Fruit fly (Drosophila melanogaster) whole organism, embryonic: ENCODE data around the gene Mad.

Experiments
- BtbVII ChIP-seq: fragments of 200-800 bp; sonication (Bioruptor generic); optimal IDR thresholded peaks from 3 replicates; lab custom pipeline; 2017; ENCODE audit warnings: missing biosample characterization, mild to moderate bottlenecking, missing genetic modification characterization
- CG10366 ChIP-seq: fragments of 200-800 bp; sonication (Bioruptor generic); IDR thresholded peaks from 2 replicates; pipeline ENCODE4 v1.3.6; 2022; ENCODE audit warnings: missing biosample characterization, missing genetic modification characterization
- CG11696 ChIP-seq: fragments of 200-800 bp; sonication (Bioruptor generic); IDR thresholded peaks from 2 replicates; pipeline ENCODE4 v1.3.6; 2022; ENCODE audit warnings: missing biosample characterization, missing genetic modification characterization
- CG12155 ChIP-seq: fragments of 200-800 bp; sonication (Bioruptor generic); optimal IDR thresholded peaks from 3 replicates; lab custom pipeline; 2016; ENCODE audit warnings: missing biosample characterization, missing genetic modification characterization
- CG12391 ChIP-seq: fragments of 200-800 bp; sonication (Bioruptor generic); optimal IDR thresholded peaks from 3 replicates; lab custom pipeline; 2018; ENCODE audit warnings: missing biosample characterization, mild to moderate bottlenecking, missing genetic modification characterization, moderate library complexity
- CG15011 ChIP-seq: fragments of 200-800 bp; sonication (Bioruptor generic); optimal IDR thresholded peaks from 3 replicates; lab custom pipeline; 2018; ENCODE audit warnings: missing biosample characterization, mild to moderate bottlenecking, missing genetic modification characterization
- CG1602 ChIP-seq: fragments of 200-800 bp; sonication (Bioruptor generic); optimal IDR thresholded peaks from 3 replicates; lab custom pipeline; 2016; ENCODE audit warnings: missing biosample characterization, missing genetic modification characterization
- CG17361 ChIP-seq: fragments of 200-800 bp; sonication (Bioruptor generic); IDR thresholded peaks from 3 replicates; pipeline ENCODE4 v1.3.6; 2022; ENCODE audit warnings: missing biosample characterization, missing genetic modification characterization
- CG17912 ChIP-seq: fragments of 200-800 bp; sonication (Bioruptor generic); optimal IDR thresholded peaks from 2 replicates; lab custom pipeline; 2018; ENCODE audit warnings: missing biosample characterization, mild to moderate bottlenecking, missing genetic modification characterization
- CG18619 ChIP-seq: fragments of 200-800 bp; sonication (Bioruptor generic); optimal IDR thresholded peaks from 3 replicates; lab custom pipeline; 2017; ENCODE audit warnings: missing biosample characterization, mild to moderate bottlenecking, missing genetic modification characterization
- CG30403 ChIP-seq: fragments of 200-800 bp; sonication (Bioruptor generic); optimal IDR thresholded peaks from 3 replicates; lab custom pipeline; 2016; ENCODE audit warnings: missing biosample characterization, missing genetic modification characterization
- CG4854 ChIP-seq: fragments of 200-800 bp; sonication (Bioruptor generic); optimal IDR thresholded peaks from 2 replicates; lab custom pipeline; 2016; ENCODE audit warnings: missing biosample characterization, missing genetic modification characterization, inconsistent platforms
- CG7271 ChIP-seq: fragments of 200-800 bp; sonication (Bioruptor generic); optimal IDR thresholded peaks from 2 replicates; lab custom pipeline; 2018; ENCODE audit warnings: missing biosample characterization, mild to moderate bottlenecking, missing genetic modification characterization, moderate library complexity
- CG9817 ChIP-seq: fragments of 200-800 bp; sonication (Bioruptor generic); optimal IDR thresholded peaks from 2 replicates; lab custom pipeline; 2018; ENCODE audit warnings: missing biosample characterization, mild to moderate bottlenecking, missing genetic modification characterization, moderate library complexity
- CG9932 ChIP-seq: fragments of 200-800 bp; sonication (Bioruptor generic); IDR thresholded peaks from 2 replicates; pipeline ENCODE4 v1.3.6; 2022; ENCODE audit warnings: missing biosample characterization, missing genetic modification characterization
- CoRest ChIP-seq: fragments of 200-800 bp; sonication (Bioruptor generic); optimal IDR thresholded peaks from 3 replicates; lab custom pipeline; 2018; ENCODE audit warnings: missing biosample characterization, mild to moderate bottlenecking, missing genetic modification characterization, moderate library complexity
- Dp ChIP-seq: fragments of 200-800 bp; sonication (Bioruptor generic); optimal IDR thresholded peaks from 2 replicates; lab custom pipeline; 2018; ENCODE audit warnings: missing biosample characterization, mild to moderate bottlenecking, missing genetic modification characterization, moderate library complexity
- Eip74EF ChIP-seq, 2 experiments: fragments of 200-800 bp in 1 of 2; fragments of >200 bp in 1 of 2; sonication (Bioruptor generic) in 1 of 2; optimal IDR thresholded peaks; 2 replicates each; lab custom pipeline; 2017 to 2019; ENCODE audit warnings: missing biosample characterization in 2 of 2, missing genetic modification characterization in 2 of 2, mild to moderate bottlenecking in 1 of 2, moderate library complexity in 1 of 2
- Ets65A ChIP-seq: fragments of 200-800 bp; sonication (Bioruptor generic); peaks from one replicate; lab custom pipeline; 2016; ENCODE audit warnings: missing biosample characterization, missing genetic modification characterization
- MESR4 ChIP-seq: fragments of 200-800 bp; sonication (Bioruptor generic); optimal IDR thresholded peaks from 2 replicates; lab custom pipeline; 2018; ENCODE audit warnings: missing biosample characterization, mild to moderate bottlenecking, missing genetic modification characterization, moderate library complexity
- Nf-YA ChIP-seq: fragments of 200-800 bp; sonication (Bioruptor generic); IDR thresholded peaks from 2 replicates; pipeline ENCODE4 v1.3.6; 2022; ENCODE audit warnings: missing biosample characterization, missing genetic modification characterization
- Scr ChIP-seq: fragments of 200-800 bp; sonication (Bioruptor generic); IDR thresholded peaks from 2 replicates; pipeline ENCODE4 v1.3.6; 2022; ENCODE audit warnings: missing biosample characterization, missing genetic modification characterization; ENCODE audit not compliant: partially characterized antibody
- Sox100B ChIP-seq: fragments of 200-800 bp; sonication (Bioruptor generic); optimal IDR thresholded peaks from 3 replicates; lab custom pipeline; 2018; ENCODE audit warnings: missing biosample characterization, mild to moderate bottlenecking, missing genetic modification characterization
- Sry-δ ChIP-seq: fragments of 200-800 bp; sonication (Bioruptor generic); optimal IDR thresholded peaks from 2 replicates; lab custom pipeline; 2016; ENCODE audit warnings: missing biosample characterization, missing genetic modification characterization
- az2 ChIP-seq: fragments of 200-800 bp; sonication (Bioruptor generic); optimal IDR thresholded peaks from 3 replicates; lab custom pipeline; 2016; ENCODE audit warnings: missing biosample characterization, missing genetic modification characterization
- bsh ChIP-seq, 2 experiments: fragments of 200-800 bp; sonication (Bioruptor generic); optimal IDR thresholded peaks; 2 replicates each; lab custom pipeline; 2017 to 2018; ENCODE audit warnings: mild to moderate bottlenecking in 2 of 2, missing biosample characterization in 2 of 2, missing genetic modification characterization in 2 of 2, moderate library complexity in 1 of 2
- ci ChIP-seq: fragments of 200-800 bp; sonication (Bioruptor generic); IDR thresholded peaks from 3 replicates; pipeline ENCODE4 v1.3.6; 2022; ENCODE audit warnings: missing biosample characterization, missing genetic modification characterization
- crp ChIP-seq, 2 experiments: fragments of 200-800 bp; sonication (Bioruptor generic); optimal IDR thresholded peaks; 2 replicates in 1 of 2; 3 replicates in 1 of 2; lab custom pipeline; 2017; ENCODE audit warnings: missing biosample characterization in 2 of 2, missing genetic modification characterization in 2 of 2, mild to moderate bottlenecking in 1 of 2, moderate library complexity in 1 of 2
- cwo ChIP-seq: fragments of 200-800 bp; sonication (Bioruptor generic); optimal IDR thresholded peaks from 3 replicates; lab custom pipeline; 2017; ENCODE audit warnings: missing biosample characterization, missing genetic modification characterization, mild to moderate bottlenecking, moderate library complexity, missing genetic modification reagents
- disco-r ChIP-seq: fragments of 200-800 bp; sonication (Bioruptor generic); optimal IDR thresholded peaks from 2 replicates; lab custom pipeline; 2016; ENCODE audit warnings: missing biosample characterization, missing genetic modification characterization
- exex ChIP-seq: fragments of 200-800 bp; sonication (Bioruptor generic); optimal IDR thresholded peaks from 4 replicates; lab custom pipeline; 2018; ENCODE audit warnings: missing biosample characterization, mild to moderate bottlenecking, missing genetic modification characterization, moderate library complexity
- gem ChIP-seq: fragments of 200-800 bp; sonication (Bioruptor generic); optimal IDR thresholded peaks from 2 replicates; lab custom pipeline; 2019; ENCODE audit warnings: missing biosample characterization, mild to moderate bottlenecking, missing genetic modification characterization, moderate library complexity
- grau ChIP-seq: fragments of 200-800 bp; optimal IDR thresholded peaks from 3 replicates; lab custom pipeline; 2019; ENCODE audit warnings: missing biosample characterization, mild to moderate bottlenecking, missing genetic modification characterization, moderate library complexity
- gsb ChIP-seq: fragments of 200-800 bp; sonication (Bioruptor generic); IDR thresholded peaks from 2 replicates; pipeline ENCODE4 v1.3.6; 2022; ENCODE audit warnings: missing biosample characterization, missing genetic modification characterization
- gt ChIP-seq: fragments of 200-800 bp; sonication (Bioruptor generic); IDR thresholded peaks from 2 replicates; pipeline ENCODE4 v1.3.6; 2022; ENCODE audit warnings: missing biosample characterization, missing genetic modification characterization
- lab ChIP-seq: fragments of 200-800 bp; sonication (Bioruptor generic); optimal IDR thresholded peaks from 3 replicates; lab custom pipeline; 2017; ENCODE audit warnings: missing biosample characterization, missing genetic modification characterization, mild to moderate bottlenecking, moderate library complexity, missing genetic modification reagents
- mam ChIP-seq: fragments of 200-800 bp; sonication (Bioruptor generic); optimal IDR thresholded peaks from 3 replicates; lab custom pipeline; 2016; ENCODE audit warnings: missing biosample characterization, missing genetic modification characterization
- nerfin-2 ChIP-seq: fragments of 200-800 bp; sonication (Bioruptor generic); IDR thresholded peaks from 2 replicates; pipeline ENCODE4 v1.3.6; 2022; ENCODE audit warnings: missing biosample characterization, missing genetic modification characterization; ENCODE audit not compliant: partially characterized antibody
- nmo ChIP-seq: fragments of 200-800 bp; sonication (Bioruptor generic); optimal IDR thresholded peaks from 2 replicates; lab custom pipeline; 2018; ENCODE audit warnings: missing biosample characterization, mild to moderate bottlenecking, missing genetic modification characterization, moderate library complexity
- nom ChIP-seq: fragments of 200-800 bp; sonication (Bioruptor generic); optimal IDR thresholded peaks from 2 replicates; lab custom pipeline; 2017; ENCODE audit warnings: missing biosample characterization, missing genetic modification characterization, mild to moderate bottlenecking, moderate library complexity, missing genetic modification reagents
- otp ChIP-seq: fragments of 200-800 bp; sonication (Bioruptor generic); IDR thresholded peaks from 3 replicates; pipeline ENCODE4, ENCODE4 v1.3.6; 2022; ENCODE audit warnings: missing biosample characterization, missing genetic modification characterization
- pan ChIP-seq, 4 experiments: fragments of >200 bp in 3 of 4; fragments of 200-800 bp in 1 of 4; sonication (Bioruptor generic) in 1 of 4; optimal IDR thresholded peaks in 3 of 4; IDR thresholded peaks in 1 of 4; 2 replicates each; pipeline versions ENCODE4 v1.3.6 to Lab custom; 2017 to 2022; ENCODE audit warnings: missing biosample characterization in 2 of 4, missing genetic modification characterization in 2 of 4, mixed read lengths in 1 of 4
- tgo ChIP-seq: fragments of 200-800 bp; sonication (Bioruptor generic); IDR thresholded peaks from 3 replicates; pipeline ENCODE4 v1.3.6; 2022; ENCODE audit warnings: missing biosample characterization, missing genetic modification characterization
- tx ChIP-seq: fragments of 200-800 bp; sonication (Bioruptor generic); optimal IDR thresholded peaks from 2 replicates; lab custom pipeline; 2016; ENCODE audit warnings: missing biosample characterization, missing genetic modification characterization
- unpg ChIP-seq: fragments of 200-800 bp; sonication (Bioruptor generic); optimal IDR thresholded peaks from 3 replicates; lab custom pipeline; 2018; ENCODE audit warnings: missing biosample characterization, mild to moderate bottlenecking, missing genetic modification characterization, moderate library complexity
- vfl ChIP-seq: fragments of 200-800 bp; sonication (Bioruptor generic); optimal IDR thresholded peaks from 2 replicates; lab custom pipeline; 2016; ENCODE audit warnings: missing biosample characterization, missing genetic modification characterization
- vnd ChIP-seq: fragments of 200-800 bp; sonication (Bioruptor generic); IDR thresholded peaks from 3 replicates; pipeline ENCODE4 v1.3.6; 2022; ENCODE audit warnings: missing biosample characterization, missing genetic modification characterization; ENCODE audit not compliant: partially characterized antibody
- wor ChIP-seq: fragments of 200-800 bp; sonication (Bioruptor generic); IDR thresholded peaks from 2 replicates; pipeline ENCODE4 v1.3.6; 2022; ENCODE audit warnings: missing biosample characterization, missing genetic modification characterization
- zen2 ChIP-seq: fragments of 200-800 bp; sonication (Bioruptor generic); IDR thresholded peaks from 3 replicates; pipeline ENCODE4 v1.3.6; 2022; ENCODE audit warnings: missing biosample characterization, missing genetic modification characterization; ENCODE audit not compliant: partially characterized antibody

Gene Mad

dm6 chr2L:3105895-3106294, 53.5 kb downstream of the Mad start (continued):
- 0 out of 3 replicates have a peak, but pooled peaks have one; percentile 36 for TF ChIP-seq CG17361 (GFP tag; lab: Robert Waterston, UW)
- TF ChIP-seq lab (GFP tag; lab: Kevin White, UChicago) = peak; percentile 13
- no peak for TF ChIP-seq vnd (GFP tag; lab: Robert Waterston, UW)
- TF ChIP-seq mam = peak; percentile 9
- 0 out of 3 replicates have a peak, but pooled peaks have one; percentile 53 for TF ChIP-seq otp (GFP tag; lab: Robert Waterston, UW)
- no peak for TF ChIP-seq CG17912
- no peak for TF ChIP-seq CG18619 (GFP tag; lab: Kevin White, UChicago)
- no peak for TF ChIP-seq az2
- TF ChIP-seq vfl (GFP tag; lab: Kevin White, UChicago) = no peak
- no peak for TF ChIP-seq CG1602 (GFP tag; lab: Kevin White, UChicago)
- peak; percentile 46 for TF ChIP-seq CG10366 (GFP tag; lab: Robert Waterston, UW)
- TF ChIP-seq bsh (GFP tag; optimal IDR thresholded peaks at IDR 0.05; lab: Kevin White, UChicago) = peak in 1 of 2 experiments; percentile 64
- TF ChIP-seq CG12155 (GFP tag; lab: Kevin White, UChicago) = no peak
- TF ChIP-seq wor = 0 out of 2 replicates have a peak, but pooled peaks have one; percentile 23
- TF ChIP-seq Ets65A = peak; percentile 93
- 0 out of 2 replicates have a peak, but pooled peaks have one; percentile 10 for TF ChIP-seq gt (GFP tag; lab: Robert Waterston, UW)
- no peak for TF ChIP-seq gsb (GFP tag; lab: Robert Waterston, UW)
- peak; percentile 49 for TF ChIP-seq nmo (GFP tag; lab: Kevin White, UChicago)
- TF ChIP-seq CG30403 (GFP tag; lab: Kevin White, UChicago) = peak; percentile 19
- peak; percentile 11 for TF ChIP-seq gem
- no peak for TF ChIP-seq tgo (GFP tag; lab: Robert Waterston, UW)
- TF ChIP-seq pan (optimal IDR thresholded peaks at IDR 0.05; lab: Kevin White, UChicago) = no peak
- peak in 1 of 2 experiments; percentile 40 for TF ChIP-seq pan (GFP tag; optimal IDR thresholded peaks at IDR 0.05 in 1 of 2, IDR thresholded peaks at IDR 0.05 in 1 of 2)
- TF ChIP-seq unpg (GFP tag; lab: Kevin White, UChicago) = peak; percentile 49
- no peak for TF ChIP-seq Dp (GFP tag; lab: Kevin White, UChicago)
- TF ChIP-seq Eip74EF (GFP tag; optimal IDR thresholded peaks at IDR 0.05; lab: Kevin White, UChicago) = no peak
- peak; percentile 41; the same call in 2 of the 3 replicates for TF ChIP-seq ci
- no peak for TF ChIP-seq nerfin-2 (GFP tag; lab: Robert Waterston, UW)
- TF ChIP-seq exex (tag; lab: Kevin White, UChicago) = no peak

- TF ChIP-seq CG9932 (GFP tag; lab: Robert Waterston, UW) = 0 out of 2 replicates have a peak, but pooled peaks have one; percentile 8
- no peak for TF ChIP-seq zen2 (GFP tag; lab: Robert Waterston, UW)
- TF ChIP-seq CG12391 (tag; lab: Kevin White, UChicago) = peak; percentile 37
- TF ChIP-seq Nf-YA = no peak
- TF ChIP-seq CG7271 = no peak
- TF ChIP-seq CG11696 (GFP tag; lab: Robert Waterston, UW) = no peak
- peak; percentile 35 for TF ChIP-seq grau (tag; lab: Kevin White, UChicago)
- peak; percentile 17 for TF ChIP-seq CG9817 (tag; lab: Kevin White, UChicago)
- no peak for TF ChIP-seq Sry-δ (GFP tag; lab: Kevin White, UChicago)
- TF ChIP-seq CoRest = peak; percentile 51
- TF ChIP-seq BtbVII (GFP tag; lab: Kevin White, UChicago) = no peak
- no peak for TF ChIP-seq CG4854 (GFP tag; lab: Kevin White, UChicago)
- TF ChIP-seq Sox100B (GFP tag; lab: Kevin White, UChicago) = peak; percentile 48
- no peak for TF ChIP-seq disco-r (GFP tag; lab: Kevin White, UChicago)
- TF ChIP-seq CG15011 (GFP tag; lab: Kevin White, UChicago) = no peak
- peak; percentile 42 for TF ChIP-seq CG30403 (GFP tag; lab: Kevin White, UChicago)
- no peak for TF ChIP-seq cwo (GFP tag; lab: Kevin White, UChicago)
- TF ChIP-seq MESR4 (GFP tag; lab: Kevin White, UChicago) = no peak
- no peak for TF ChIP-seq tx (GFP tag; lab: Kevin White, UChicago)
- no peak for TF ChIP-seq nom (GFP tag; lab: Kevin White, UChicago)
- TF ChIP-seq Scr (GFP tag; lab: Robert Waterston, UW) = no peak
- no peak for TF ChIP-seq vnd (GFP tag; lab: Robert Waterston, UW)
- no peak for TF ChIP-seq crp (GFP tag; optimal IDR thresholded peaks at IDR 0.05; lab: Kevin White, UChicago)
These were observed 58.6 kb downstream of the Mad start for dm6 chr2L:3100812-3101211.
